Fruit fly (Drosophila melanogaster) whole organism, pupa: ENCODE results near the gene CG17211.

ENCODE experiments used
- CG10348 ChIP-seq: fragments of 200-800 bp; sonication (Bioruptor generic); IDR thresholded peaks from 2 replicates; pipeline ENCODE4 v1.3.6; 2022; ENCODE audit warnings: missing biosample characterization, missing genetic modification characterization
- CG13204 ChIP-seq: fragments of 200-800 bp; sonication (Bioruptor generic); optimal IDR thresholded peaks from 2 replicates; lab custom pipeline; 2018; ENCODE audit warnings: missing biosample characterization, mild to moderate bottlenecking, missing genetic modification characterization, moderate library complexity
- CG14655 ChIP-seq: fragments of 200-800 bp; sonication (Bioruptor generic); optimal IDR thresholded peaks from 3 replicates; lab custom pipeline; 2017; ENCODE audit warnings: mild to moderate bottlenecking, missing biosample characterization, missing genetic modification reagents, missing genetic modification characterization
- CG15710 ChIP-seq: fragments of 200-800 bp; sonication (Bioruptor generic); optimal IDR thresholded peaks from 2 replicates; lab custom pipeline; 2018; ENCODE audit warnings: missing biosample characterization, mild to moderate bottlenecking, missing genetic modification characterization, moderate library complexity
- CG34367 ChIP-seq: fragments of 200-800 bp; sonication (Bioruptor generic); optimal IDR thresholded peaks from 2 replicates; lab custom pipeline; 2018; ENCODE audit warnings: missing biosample characterization, mild to moderate bottlenecking, missing genetic modification characterization
- CG8301 ChIP-seq: fragments of 200-800 bp; sonication (Bioruptor generic); optimal IDR thresholded peaks from 2 replicates; lab custom pipeline; 2018; ENCODE audit warnings: missing biosample characterization, mild to moderate bottlenecking, missing genetic modification characterization
- D1 ChIP-seq: fragments of 200-800 bp; sonication (Bioruptor generic); optimal IDR thresholded peaks from 2 replicates; lab custom pipeline; 2018; ENCODE audit warnings: missing biosample characterization, mild to moderate bottlenecking, missing genetic modification characterization, moderate library complexity
- Pif1B ChIP-seq: fragments of 200-800 bp; sonication (Bioruptor generic); optimal IDR thresholded peaks from 3 replicates; lab custom pipeline; 2016; ENCODE audit warnings: missing biosample characterization, missing genetic modification characterization
- Snoo ChIP-seq: fragments of 200-800 bp; sonication (Bioruptor generic); optimal IDR thresholded peaks from 3 replicates; lab custom pipeline; 2017; ENCODE audit warnings: missing biosample characterization, mild to moderate bottlenecking, missing genetic modification characterization, inconsistent platforms
- rn ChIP-seq: fragments of 200-800 bp; sonication (Bioruptor generic); IDR thresholded peaks from 2 replicates; pipeline ENCODE4 v1.3.6; 2022; ENCODE audit warnings: missing biosample characterization, missing genetic modification characterization

DNA sequence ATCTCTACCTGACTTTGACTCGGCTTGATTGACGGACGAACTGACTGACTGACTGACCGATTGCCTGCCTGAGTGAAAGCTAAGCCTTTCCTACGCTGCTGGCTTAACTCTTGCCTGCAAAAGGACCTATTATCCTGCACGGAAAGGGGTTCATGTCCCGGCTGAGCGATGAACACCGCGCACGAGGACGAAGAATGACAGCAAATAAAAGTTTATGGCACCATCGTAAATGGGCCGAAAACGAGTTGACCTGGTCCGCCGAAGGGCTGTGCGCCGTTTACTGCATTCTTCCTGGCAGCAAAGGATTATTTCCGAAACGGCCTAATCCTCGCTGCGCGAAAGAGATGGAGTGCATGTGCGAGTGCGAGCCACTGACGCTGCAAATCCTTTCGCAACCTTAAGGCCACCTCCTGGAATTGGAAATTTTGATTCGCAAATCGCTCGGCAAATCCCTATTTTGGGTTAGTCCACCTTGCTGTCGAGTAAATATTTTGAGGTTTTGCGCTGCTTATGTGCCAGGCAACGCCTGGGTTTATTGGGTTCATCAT is 33.0 kb upstream of the CG17211 start:
- TF ChIP-seq CG13204 (no peak), CG10348 (GFP tag; lab: Robert Waterston, UW) (no peak), Pif1B (GFP tag; lab: Kevin White, UChicago) (no peak), CG8301 (tag; lab: Kevin White, UChicago) (no peak), CG15710 (tag; lab: Kevin White, UChicago) (no peak), rn (GFP tag; lab: Robert Waterston, UW) (no peak), Snoo (tag; lab: Kevin White, UChicago) (no peak), D1 (tag; lab: Kevin White, UChicago) (no peak), CG14655 (GFP tag; lab: Kevin White, UChicago) (no peak), CG34367 (no peak)
